Fruit fly (Drosophila melanogaster) whole organism, prepupa: Measurements from ENCODE around the gene Sfxn2.

Source experiments
- Blimp-1 ChIP-seq: fragments of 200-800 bp; sonication (Bioruptor generic); optimal IDR thresholded peaks from 3 replicates; lab custom pipeline; 2017; ENCODE audit warnings: missing biosample characterization, missing genetic modification characterization, mild to moderate bottlenecking, moderate library complexity, missing genetic modification reagents
- CG10631 ChIP-seq: fragments of 200-800 bp; sonication (Bioruptor generic); optimal IDR thresholded peaks from 2 replicates; lab custom pipeline; 2016; ENCODE audit warnings: missing biosample characterization, missing genetic modification characterization
- CG10669 ChIP-seq: fragments of 200-800 bp; sonication (Bioruptor generic); optimal IDR thresholded peaks from 3 replicates; lab custom pipeline; 2018; ENCODE audit warnings: missing biosample characterization, mild to moderate bottlenecking, missing genetic modification characterization, moderate library complexity
- CG11294 ChIP-seq: fragments of 200-800 bp; sonication (Bioruptor generic); IDR thresholded peaks from 2 replicates; pipeline ENCODE4 v1.3.6; 2022; ENCODE audit warnings: missing biosample characterization, missing genetic modification characterization
- CG11902 ChIP-seq: fragments of 200-800 bp; sonication (Bioruptor generic); optimal IDR thresholded peaks from 3 replicates; lab custom pipeline; 2016; ENCODE audit warnings: missing biosample characterization, missing genetic modification characterization
- CG15336 ChIP-seq: fragments of 200-800 bp; sonication (Bioruptor generic); IDR thresholded peaks from 2 replicates; pipeline ENCODE4 v1.3.6; 2022; ENCODE audit warnings: missing biosample characterization, missing genetic modification characterization
- CG16779 ChIP-seq: fragments of 200-800 bp; sonication (Bioruptor generic); optimal IDR thresholded peaks from 3 replicates; lab custom pipeline; 2017; ENCODE audit warnings: missing biosample characterization, mild to moderate bottlenecking, missing genetic modification characterization
- CG3032 ChIP-seq: fragments of 200-800 bp; optimal IDR thresholded peaks from 2 replicates; lab custom pipeline; 2019; ENCODE audit warnings: missing biosample characterization, mild to moderate bottlenecking, missing genetic modification characterization, moderate library complexity
- CG32006 ChIP-seq: fragments of 200-800 bp; sonication (Bioruptor generic); optimal IDR thresholded peaks from 3 replicates; lab custom pipeline; 2017; ENCODE audit warnings: missing biosample characterization, mild to moderate bottlenecking, missing genetic modification characterization
- CG34406 ChIP-seq: fragments of 200-800 bp; sonication (Bioruptor generic); optimal IDR thresholded peaks from 3 replicates; lab custom pipeline; 2016; ENCODE audit warnings: missing biosample characterization, missing genetic modification characterization
- CG3919 ChIP-seq: fragments of 200-800 bp; sonication (Bioruptor generic); optimal IDR thresholded peaks from 3 replicates; lab custom pipeline; 2016; ENCODE audit warnings: missing biosample characterization, missing genetic modification characterization
- CG6792 ChIP-seq: fragments of 200-800 bp; sonication (Bioruptor generic); optimal IDR thresholded peaks from 3 replicates; lab custom pipeline; 2016; ENCODE audit warnings: missing biosample characterization, missing genetic modification characterization
- CG6808 ChIP-seq: fragments of 200-800 bp; sonication (Bioruptor generic); optimal IDR thresholded peaks from 3 replicates; lab custom pipeline; 2017; ENCODE audit warnings: missing biosample characterization, missing genetic modification characterization, mild to moderate bottlenecking, moderate library complexity, missing genetic modification reagents
- CG7368 ChIP-seq: fragments of 200-800 bp; sonication (Bioruptor generic); optimal IDR thresholded peaks from 3 replicates; lab custom pipeline; 2016; ENCODE audit warnings: missing biosample characterization, missing genetic modification characterization
- CG8119 ChIP-seq: fragments of 200-800 bp; sonication (Bioruptor generic); IDR thresholded peaks from 3 replicates; pipeline ENCODE4 v1.3.6; 2022; ENCODE audit warnings: missing biosample characterization, missing genetic modification characterization
- CG8319 ChIP-seq: fragments of 200-800 bp; sonication (Bioruptor generic); optimal IDR thresholded peaks from 3 replicates; lab custom pipeline; 2016; ENCODE audit warnings: missing biosample characterization, missing genetic modification characterization
- Eip75B ChIP-seq: fragments of 200-800 bp; sonication (Bioruptor generic); optimal IDR thresholded peaks from 3 replicates; lab custom pipeline; 2016; ENCODE audit warnings: missing biosample characterization, missing genetic modification characterization
- Eip78C ChIP-seq: fragments of 200-800 bp; sonication (Bioruptor generic); peaks from one replicate; lab custom pipeline; 2016; ENCODE audit warnings: missing biosample characterization, missing genetic modification characterization
- Gug ChIP-seq: fragments of 200-800 bp; sonication (Bioruptor generic); IDR thresholded peaks from 2 replicates; pipeline ENCODE4 v1.3.6; 2022; ENCODE audit warnings: missing biosample characterization, missing genetic modification characterization
- Hr4 ChIP-seq: fragments of 200-800 bp; sonication (Bioruptor generic); optimal IDR thresholded peaks from 3 replicates; lab custom pipeline; 2016; ENCODE audit warnings: missing biosample characterization, missing genetic modification characterization
- Lpt ChIP-seq: fragments of 200-800 bp; sonication (Bioruptor generic); optimal IDR thresholded peaks from 3 replicates; lab custom pipeline; 2016; ENCODE audit warnings: missing biosample characterization, missing genetic modification characterization
- Met ChIP-seq: fragments of 200-800 bp; sonication (Bioruptor generic); optimal IDR thresholded peaks from 3 replicates; lab custom pipeline; 2016; ENCODE audit warnings: missing biosample characterization, missing genetic modification characterization
- OdsH ChIP-seq: fragments of 200-800 bp; sonication (Bioruptor generic); optimal IDR thresholded peaks from 3 replicates; lab custom pipeline; 2016; ENCODE audit warnings: missing biosample characterization, missing genetic modification characterization
- Sox102F ChIP-seq: fragments of 200-800 bp; sonication (Bioruptor generic); optimal IDR thresholded peaks from 2 replicates; lab custom pipeline; 2016; ENCODE audit warnings: missing biosample characterization, mild to moderate bottlenecking, missing genetic modification characterization
- Sox15 ChIP-seq: fragments of 200-800 bp; sonication (Bioruptor generic); optimal IDR thresholded peaks from 3 replicates; lab custom pipeline; 2016; ENCODE audit warnings: missing biosample characterization, missing genetic modification characterization
- achi ChIP-seq: fragments of 200-800 bp; sonication (Bioruptor generic); optimal IDR thresholded peaks from 3 replicates; lab custom pipeline; 2016; ENCODE audit warnings: missing biosample characterization, missing genetic modification characterization
- acj6 ChIP-seq: fragments of 200-800 bp; sonication (Bioruptor generic); optimal IDR thresholded peaks from 3 replicates; lab custom pipeline; 2016; ENCODE audit warnings: missing biosample characterization, missing genetic modification characterization
- dsx ChIP-seq: fragments of 200-800 bp; optimal IDR thresholded peaks from 3 replicates; lab custom pipeline; 2019; ENCODE audit warnings: missing biosample characterization, mild to moderate bottlenecking, missing genetic modification characterization, moderate library complexity; ENCODE audit not compliant: poor library complexity, severe bottlenecking
- esn ChIP-seq: fragments of 200-800 bp; sonication (Bioruptor generic); optimal IDR thresholded peaks from 2 replicates; lab custom pipeline; 2016; ENCODE audit warnings: missing biosample characterization, mild to moderate bottlenecking, missing genetic modification characterization, moderate library complexity
- fd85E ChIP-seq: fragments of 200-800 bp; sonication (Bioruptor generic); optimal IDR thresholded peaks from 3 replicates; lab custom pipeline; 2016; ENCODE audit warnings: missing biosample characterization, missing genetic modification characterization
- fkh ChIP-seq: fragments of 200-800 bp; sonication (Bioruptor generic); optimal IDR thresholded peaks from 3 replicates; lab custom pipeline; 2017; ENCODE audit warnings: missing biosample characterization, mild to moderate bottlenecking, missing genetic modification characterization, moderate library complexity
- pdm3 ChIP-seq: fragments of 200-800 bp; sonication (Bioruptor generic); optimal IDR thresholded peaks from 3 replicates; lab custom pipeline; 2016; ENCODE audit warnings: missing biosample characterization, missing genetic modification characterization
- salr ChIP-seq, 2 experiments: fragments of 200-800 bp; sonication (Bioruptor generic); optimal IDR thresholded peaks; 3 replicates each; lab custom pipeline; 2016 to 2018; ENCODE audit warnings: missing biosample characterization in 2 of 2, missing genetic modification characterization in 2 of 2, mild to moderate bottlenecking in 1 of 2
- spab ChIP-seq: fragments of 200-800 bp; sonication (Bioruptor generic); optimal IDR thresholded peaks from 2 replicates; lab custom pipeline; 2017; ENCODE audit warnings: missing biosample characterization, mild to moderate bottlenecking, missing genetic modification characterization, missing genetic modification reagents
- ss ChIP-seq, 2 experiments: fragments of 200-800 bp; sonication (Bioruptor generic); optimal IDR thresholded peaks; 2 replicates in 1 of 2; 3 replicates in 1 of 2; lab custom pipeline; 2017 to 2018; ENCODE audit warnings: mild to moderate bottlenecking in 2 of 2, missing biosample characterization in 2 of 2, missing genetic modification characterization in 2 of 2, moderate library complexity in 1 of 2
- svp ChIP-seq: fragments of 200-800 bp; sonication (Bioruptor generic); peaks from one replicate; lab custom pipeline; 2016; ENCODE audit warnings: missing biosample characterization, missing genetic modification characterization
- topi ChIP-seq: fragments of 200-800 bp; sonication (Bioruptor generic); optimal IDR thresholded peaks from 3 replicates; lab custom pipeline; 2016; ENCODE audit warnings: missing biosample characterization, missing genetic modification characterization

Sfxn2 gene

dm6 chr3L:19097665-19098082, 34.7 kb downstream of the Sfxn2 start, which contains the start of the genes Naxd and CG14079 (continued):
- peak; percentile 81 for TF ChIP-seq pdm3 (GFP tag; lab: Kevin White, UChicago)
- peak; percentile 80 for TF ChIP-seq CG6792 (GFP tag; lab: Kevin White, UChicago)
- peak; percentile 75 for TF ChIP-seq svp (GFP tag; lab: Kevin White, UChicago)
- TF ChIP-seq CG6808 (GFP tag; lab: Kevin White, UChicago), result peak; percentile 60
- TF ChIP-seq salr (GFP tag; optimal IDR thresholded peaks at IDR 0.05; lab: Kevin White, UChicago), result peak in 1 of 2 experiments; percentile 76
- peak; percentile 81 for TF ChIP-seq CG3032 (tag; lab: Kevin White, UChicago)
- peak; percentile 74 for TF ChIP-seq Eip75B (GFP tag; lab: Kevin White, UChicago)
- peak; percentile 91 for TF ChIP-seq OdsH (GFP tag; lab: Kevin White, UChicago)
- TF ChIP-seq CG32006 (GFP tag; lab: Kevin White, UChicago), result peak; percentile 91
- TF ChIP-seq Blimp-1, result peak; percentile 34
- no peak for TF ChIP-seq ss (GFP tag; optimal IDR thresholded peaks at IDR 0.05; lab: Kevin White, UChicago)
- no peak for TF ChIP-seq Sox102F (GFP tag; lab: Kevin White, UChicago)
- peak; percentile 69; the same call in 1 of the 2 replicates for TF ChIP-seq CG11294
- TF ChIP-seq Met (GFP tag; lab: Kevin White, UChicago), result peak; percentile 72
- TF ChIP-seq CG7368, result peak; percentile 55
- TF ChIP-seq CG15336 (GFP tag; lab: Robert Waterston, UW), result peak; percentile 88
- TF ChIP-seq Hr4 (GFP tag; lab: Kevin White, UChicago), result peak; percentile 87
- no peak for TF ChIP-seq fd85E (GFP tag; lab: Kevin White, UChicago)
- peak; percentile 90 for TF ChIP-seq CG8119
- peak; percentile 65 for TF ChIP-seq Lpt (GFP tag; lab: Kevin White, UChicago)
- TF ChIP-seq CG16779 (tag; lab: Kevin White, UChicago), result peak; percentile 62
- TF ChIP-seq CG3919, result peak; percentile 78
- peak; percentile 80 for TF ChIP-seq esn (GFP tag; lab: Kevin White, UChicago)
- TF ChIP-seq acj6 (GFP tag; lab: Kevin White, UChicago), result peak; percentile 87
- peak; percentile 60 for TF ChIP-seq fkh (GFP tag; lab: Kevin White, UChicago)
- TF ChIP-seq CG34406 (GFP tag; lab: Kevin White, UChicago), result peak; percentile 74
- no peak for TF ChIP-seq spab (GFP tag; lab: Kevin White, UChicago)
- TF ChIP-seq Sox15 (GFP tag; lab: Kevin White, UChicago), result peak; percentile 77
- peak; percentile 88 for TF ChIP-seq dsx (GFP tag; lab: Kevin White, UChicago)
- peak; percentile 69 for TF ChIP-seq topi (GFP tag; lab: Kevin White, UChicago)
- peak; percentile 52 for TF ChIP-seq CG11902 (GFP tag; lab: Kevin White, UChicago)
- TF ChIP-seq Gug (GFP tag; lab: Robert Waterston, UW), result peak; percentile 83
- peak; percentile 83 for TF ChIP-seq achi
- peak; percentile 92 for TF ChIP-seq CG10631 (GFP tag; lab: Kevin White, UChicago)
- TF ChIP-seq CG8319 (GFP tag; lab: Kevin White, UChicago), result peak; percentile 67

dm6 chr3L:19100188-19100587, 37.2 kb downstream of the Sfxn2 start, which contains the start of gene Gem2:
Gem2 (minus strand) TSS chr3L:19100363.
- TF ChIP-seq CG10669 (GFP tag; lab: Kevin White, UChicago) (no peak), Eip78C (GFP tag; lab: Kevin White, UChicago) (peak; percentile 66), achi (no peak)
